Worm (Caenorhabditis elegans) whole organism, mixed stage, embryonic: ENCODE measurements around the gene vha-12.

Source experiments
- bed-3 ChIP-seq: fragments of 200-800 bp; sonication (Bioruptor generic); optimal IDR thresholded peaks from 3 replicates; lab custom pipeline; 2018; ENCODE audit warnings: mild to moderate bottlenecking, missing genetic modification characterization, moderate library complexity, missing compliant biosample characterization
- blmp-1 ChIP-seq: fragments of 150-350 bp; optimal IDR thresholded peaks from 2 replicates; lab custom pipeline; 2014; ENCODE audit warnings: missing biosample characterization, missing genetic modification characterization
- ceh-39 ChIP-seq: fragments of 150-350 bp; optimal IDR thresholded peaks from 2 replicates; lab custom pipeline; 2014; ENCODE audit warnings: missing biosample characterization, missing genetic modification characterization
- ceh-43 ChIP-seq: fragments of 200-800 bp; sonication (Bioruptor generic); optimal IDR thresholded peaks from 2 replicates; lab custom pipeline; 2018; ENCODE audit warnings: mild to moderate bottlenecking, missing genetic modification characterization, moderate library complexity, missing compliant biosample characterization
- ceh-83 ChIP-seq: fragments of 200-800 bp; sonication (Bioruptor generic); optimal IDR thresholded peaks from 2 replicates; lab custom pipeline; 2018; ENCODE audit warnings: mild to moderate bottlenecking, missing genetic modification characterization, missing compliant biosample characterization
- ces-1 ChIP-seq: fragments of 150-350 bp; optimal IDR thresholded peaks from 2 replicates; lab custom pipeline; 2014; ENCODE audit warnings: missing biosample characterization, missing genetic modification reagents, missing genetic modification characterization
- drap-1 ChIP-seq: fragments of 200-800 bp; sonication (Bioruptor generic); optimal IDR thresholded peaks from 3 replicates; lab custom pipeline; 2018; ENCODE audit warnings: mild to moderate bottlenecking, missing genetic modification characterization, missing compliant biosample characterization
- elt-1 ChIP-seq: sonication (generic microtip); optimal IDR thresholded peaks from 2 replicates; lab custom pipeline; 2017; ENCODE audit warnings: missing genetic modification characterization, mild to moderate bottlenecking, missing compliant biosample characterization, antibody characterized with exemption, moderate library complexity, borderline replicate concordance; ENCODE audit not compliant: insufficient read depth
- elt-3 ChIP-seq: fragments of 150-350 bp; optimal IDR thresholded peaks from 2 replicates; lab custom pipeline; 2014; ENCODE audit warnings: missing biosample characterization, missing genetic modification characterization
- flh-1 ChIP-seq: fragments of 200-800 bp; sonication (Bioruptor generic); optimal IDR thresholded peaks from 2 replicates; lab custom pipeline; 2018; ENCODE audit warnings: mild to moderate bottlenecking, missing genetic modification characterization, moderate library complexity, missing compliant biosample characterization
- hlh-1 ChIP-seq: fragments of 150-350 bp; optimal IDR thresholded peaks from 2 replicates; lab custom pipeline; 2014; ENCODE audit warnings: missing biosample characterization, missing genetic modification reagents, missing genetic modification characterization
- lin-32 ChIP-seq: fragments of 200-800 bp; sonication (Bioruptor generic); optimal IDR thresholded peaks from 2 replicates; lab custom pipeline; 2018; ENCODE audit warnings: mild to moderate bottlenecking, missing genetic modification characterization, missing compliant biosample characterization
- lsy-2 ChIP-seq: fragments of 150-350 bp; optimal IDR thresholded peaks from 2 replicates; lab custom pipeline; 2014; ENCODE audit warnings: missing biosample characterization, missing genetic modification characterization
- mep-1 ChIP-seq: fragments of 150-350 bp; optimal IDR thresholded peaks from 2 replicates; lab custom pipeline; 2017; ENCODE audit warnings: missing biosample characterization, missing genetic modification reagents, missing genetic modification characterization, inconsistent platforms
- mls-2 ChIP-seq: sonication (generic microtip); optimal IDR thresholded peaks from 2 replicates; lab custom pipeline; 2016; ENCODE audit warnings: mild to moderate bottlenecking, missing genetic modification characterization, moderate library complexity, missing compliant biosample characterization
- nhr-2 ChIP-seq: fragments of 150-350 bp; optimal IDR thresholded peaks from 2 replicates; lab custom pipeline; 2014; ENCODE audit warnings: missing biosample characterization, missing genetic modification characterization
- nhr-237 ChIP-seq: fragments of 150-350 bp; optimal IDR thresholded peaks from 2 replicates; lab custom pipeline; 2014; ENCODE audit warnings: missing biosample characterization, missing genetic modification characterization
- nhr-28 ChIP-seq: fragments of 150-350 bp; optimal IDR thresholded peaks from 2 replicates; lab custom pipeline; 2014; ENCODE audit warnings: missing biosample characterization, missing genetic modification characterization
- nhr-76 ChIP-seq: sonication (generic microtip); optimal IDR thresholded peaks from 2 replicates; lab custom pipeline; 2017; ENCODE audit warnings: missing biosample characterization, missing genetic modification characterization
- pha-4 ChIP-seq: fragments of 150-350 bp; optimal IDR thresholded peaks from 2 replicates; lab custom pipeline; 2018; ENCODE audit warnings: missing biosample characterization, missing genetic modification reagents, missing genetic modification characterization
- sem-2 ChIP-seq: fragments of 200-800 bp; sonication (Bioruptor generic); optimal IDR thresholded peaks from 2 replicates; lab custom pipeline; 2018; ENCODE audit warnings: mild to moderate bottlenecking, missing genetic modification characterization, missing compliant biosample characterization
- snpc-4 ChIP-seq: fragments of 150-350 bp; optimal IDR thresholded peaks from 2 replicates; lab custom pipeline; 2014; ENCODE audit warnings: missing biosample characterization, missing genetic modification characterization
- sptf-1 ChIP-seq: sonication (generic microtip); optimal IDR thresholded peaks from 2 replicates; lab custom pipeline; 2017; ENCODE audit warnings: mild to moderate bottlenecking, missing genetic modification characterization, moderate library complexity, missing compliant biosample characterization
- tbx-8 ChIP-seq: fragments of 200-800 bp; sonication (Bioruptor generic); optimal IDR thresholded peaks from 2 replicates; lab custom pipeline; 2018; ENCODE audit warnings: mild to moderate bottlenecking, missing genetic modification characterization, moderate library complexity, missing compliant biosample characterization
- unc-120 ChIP-seq: sonication (generic microtip); optimal IDR thresholded peaks from 2 replicates; lab custom pipeline; 2017; ENCODE audit warnings: missing genetic modification characterization, missing compliant biosample characterization; ENCODE audit not compliant: poor library complexity, severe bottlenecking
- unc-39 ChIP-seq: fragments of 150-350 bp; optimal IDR thresholded peaks from 2 replicates; lab custom pipeline; 2014; ENCODE audit warnings: missing biosample characterization, missing genetic modification characterization
- unc-62 ChIP-seq: fragments of 150-350 bp; optimal IDR thresholded peaks from 2 replicates; lab custom pipeline; 2014; ENCODE audit warnings: missing biosample characterization, missing genetic modification reagents, missing genetic modification characterization
- zip-8 ChIP-seq: fragments of 150-350 bp; optimal IDR thresholded peaks from 2 replicates; lab custom pipeline; 2014; ENCODE audit warnings: missing biosample characterization, missing genetic modification characterization
- ztf-11 ChIP-seq: fragments of 150-350 bp; optimal IDR thresholded peaks from 2 replicates; lab custom pipeline; 2014; ENCODE audit warnings: missing biosample characterization, missing genetic modification characterization

Gene vha-12

DNA sequence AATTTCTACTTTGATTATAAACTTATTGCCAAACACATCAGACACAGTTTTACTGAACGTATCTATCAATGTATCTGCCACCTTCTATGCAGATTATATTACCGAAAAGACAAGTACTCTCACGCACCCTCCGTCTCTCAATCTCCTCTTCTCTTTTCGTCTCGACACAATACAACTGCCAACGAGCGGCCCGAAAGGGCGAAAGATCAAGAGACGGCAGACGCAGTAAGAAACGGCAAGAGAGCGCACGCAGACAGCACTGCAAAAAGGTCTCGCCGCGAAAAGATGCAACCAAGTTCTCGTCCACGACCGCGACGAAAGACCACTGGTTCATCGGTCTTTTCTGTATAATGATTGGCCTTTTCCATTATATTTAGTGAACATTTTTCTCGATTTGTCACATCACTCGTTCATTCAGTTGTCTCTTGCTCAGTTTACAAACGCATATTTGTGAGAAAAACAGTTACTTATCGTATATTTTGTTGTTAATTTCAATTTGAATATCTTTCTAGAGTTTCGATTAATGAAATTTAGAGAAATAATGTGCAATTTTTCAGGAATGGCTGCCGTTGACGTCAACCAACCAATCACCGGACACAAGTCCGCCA, at the start of gene vha-12:
vha-12 (plus strand) TSS at position 558 of the 608 bp plus-strand sequence.
- TF ChIP-seq unc-62 (GFP tag; lab: Kevin White, UChicago) (peak; percentile 84), sptf-1 (tag; lab: Kevin White, UChicago) (peak; percentile 31), mls-2 (tag; lab: Kevin White, UChicago) (peak; percentile 20), mep-1 (peak; percentile 87), unc-39 (tag; lab: Kevin White, UChicago) (no peak), tbx-8 (GFP tag; lab: Kevin White, UChicago) (no peak), unc-120 (tag; lab: Kevin White, UChicago) (peak; percentile 72), ces-1 (GFP tag; lab: Kevin White, UChicago) (peak; percentile 94), ceh-43 (GFP tag; lab: Kevin White, UChicago) (no peak), elt-1 (tag; lab: Kevin White, UChicago) (peak; percentile 19), ceh-39 (peak; percentile 21), snpc-4 (tag; lab: Kevin White, UChicago) (no peak), ztf-11 (no peak), lsy-2 (tag; lab: Kevin White, UChicago) (peak; percentile 45), pha-4 (peak; percentile 81), hlh-1 (peak; percentile 74), nhr-2 (tag; lab: Kevin White, UChicago) (peak; percentile 30), elt-3 (tag; lab: Kevin White, UChicago) (peak; percentile 40), ceh-83 (GFP tag; lab: Kevin White, UChicago) (no peak), nhr-76 (no peak), drap-1 (GFP tag; lab: Kevin White, UChicago) (no peak), nhr-237 (tag; lab: Kevin White, UChicago) (peak; percentile 82)

DNA sequence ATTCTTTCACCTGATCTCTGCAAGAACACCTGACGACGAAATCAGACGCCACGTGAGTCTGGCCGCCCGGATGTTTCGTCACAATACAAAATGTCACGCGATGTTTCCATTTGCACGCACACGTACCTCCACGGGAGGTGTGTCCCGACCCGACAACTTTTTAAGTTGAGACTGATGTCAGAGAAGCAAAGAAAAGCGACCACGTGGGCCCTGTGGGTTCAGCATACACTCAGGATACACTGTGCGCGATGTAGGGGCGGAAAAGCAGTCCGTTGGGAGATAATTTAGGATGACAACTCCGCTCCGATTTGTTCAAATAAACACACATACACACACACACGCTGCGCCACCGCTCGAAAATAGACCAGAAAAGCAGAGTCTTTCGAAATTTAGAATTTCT, 48.7 kb upstream of the vha-12 start:
- peak; percentile 55 for TF ChIP-seq pha-4
- no peak for TF ChIP-seq blmp-1
- no peak for TF ChIP-seq ceh-83 (GFP tag; lab: Kevin White, UChicago)

DNA sequence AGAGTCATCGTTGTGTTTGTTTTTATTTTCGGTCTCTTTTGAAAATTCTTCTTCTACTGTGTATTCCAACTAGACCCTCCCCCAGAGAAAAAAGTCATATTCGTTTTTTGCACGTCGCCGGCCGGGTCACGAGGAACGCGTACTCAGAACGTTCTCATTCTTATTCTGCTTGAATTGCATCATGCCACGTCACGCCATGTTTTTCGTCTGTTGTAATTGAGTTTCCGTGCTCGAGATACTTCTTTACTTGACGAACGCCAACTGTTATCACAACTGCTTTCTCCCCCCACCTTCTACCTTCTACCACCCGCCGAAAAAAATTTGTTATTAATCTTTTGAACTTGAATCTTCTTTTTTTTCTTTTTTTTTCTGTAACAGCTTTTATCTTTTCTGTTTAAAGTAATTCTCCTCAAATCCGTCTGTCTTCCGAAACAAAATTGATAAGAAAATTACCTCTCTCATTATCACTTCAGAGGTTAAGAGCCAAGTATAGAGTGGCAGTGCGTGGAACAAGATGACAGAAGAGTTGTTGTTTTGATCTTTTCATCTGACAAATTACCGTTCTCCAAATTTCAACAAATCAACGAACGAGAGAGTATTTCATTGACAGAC, 48.1 kb upstream of the vha-12 start:
- TF ChIP-seq nhr-2 (tag; lab: Kevin White, UChicago): no peak
- peak; percentile 91 for TF ChIP-seq hlh-1

DNA sequence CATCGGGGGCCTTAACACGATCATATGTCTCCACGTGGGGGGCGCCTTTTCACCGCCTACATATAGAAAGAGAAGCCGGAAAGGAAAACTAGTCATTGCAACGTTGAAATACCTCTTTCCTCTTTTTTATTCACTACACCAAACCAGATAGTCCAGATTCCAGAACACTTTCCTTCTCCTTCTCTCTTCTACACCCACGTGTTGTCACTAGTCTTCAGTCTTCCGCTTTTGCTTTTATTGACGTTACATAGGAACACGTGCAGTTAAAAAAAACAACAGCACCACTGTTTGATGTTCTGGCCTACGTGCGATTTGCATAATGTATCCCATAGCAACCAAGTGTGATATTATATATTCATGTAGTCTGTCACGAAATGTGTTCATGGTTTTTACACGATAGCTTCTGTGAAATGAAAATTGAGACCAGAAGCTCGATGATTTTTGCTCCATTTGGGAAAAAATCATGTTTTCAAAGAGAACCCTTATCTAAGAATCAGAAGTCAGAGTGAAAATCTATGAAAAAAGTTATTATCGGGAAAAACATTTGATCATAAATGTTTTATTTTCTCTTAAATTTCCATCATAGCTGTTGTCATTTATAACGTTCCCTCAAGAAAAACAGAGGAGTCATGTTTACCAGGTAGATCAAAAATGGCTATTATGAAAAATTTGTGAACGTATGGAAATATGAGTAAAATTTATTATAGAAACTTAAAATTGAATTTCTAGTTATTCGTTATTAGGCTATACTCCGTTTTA, 47.5 kb upstream of the vha-12 start:
- no peak for TF ChIP-seq mls-2 (tag; lab: Kevin White, UChicago)
- TF ChIP-seq lsy-2 (tag; lab: Kevin White, UChicago): no peak

DNA sequence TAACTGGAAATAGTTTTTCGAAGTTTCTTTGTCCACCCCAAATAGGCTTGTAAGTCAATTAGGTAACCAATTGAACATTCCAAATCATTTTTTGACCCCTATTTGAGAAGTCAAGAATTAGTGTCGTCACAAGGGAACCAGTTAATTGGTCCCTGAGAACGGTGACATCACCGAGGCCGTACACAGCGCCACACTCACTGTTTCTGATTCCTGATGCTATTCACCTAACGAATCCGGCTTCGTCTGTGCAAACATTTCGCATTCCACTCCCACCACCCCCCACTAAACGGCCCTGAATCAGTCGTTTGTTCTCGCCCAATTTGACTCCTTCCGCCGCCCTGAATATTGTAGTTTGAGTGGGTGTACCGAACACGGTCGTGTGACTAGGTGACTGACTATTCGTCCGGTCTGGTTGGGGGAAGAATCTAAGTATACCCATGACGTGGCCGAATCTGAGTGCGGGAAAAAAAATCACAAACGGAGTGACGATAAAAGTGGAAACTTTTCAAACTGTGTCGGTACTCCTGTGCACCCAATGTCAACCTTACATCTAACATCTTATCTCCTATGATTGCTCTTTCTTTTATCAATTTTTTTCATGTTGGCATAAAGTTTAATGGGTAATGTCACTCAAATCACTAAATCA, 46.6 kb upstream of the vha-12 start:
- TF ChIP-seq nhr-28 (tag; lab: Kevin White, UChicago) (no peak), elt-3 (tag; lab: Kevin White, UChicago) (no peak), nhr-2 (tag; lab: Kevin White, UChicago) (no peak), lsy-2 (tag; lab: Kevin White, UChicago) (no peak), lin-32 (GFP tag; lab: Kevin White, UChicago) (no peak), snpc-4 (tag; lab: Kevin White, UChicago) (no peak), blmp-1 (no peak), flh-1 (GFP tag; lab: Kevin White, UChicago) (no peak), bed-3 (no peak), nhr-237 (tag; lab: Kevin White, UChicago) (no peak), sptf-1 (tag; lab: Kevin White, UChicago) (no peak), unc-62 (GFP tag; lab: Kevin White, UChicago) (no peak), drap-1 (GFP tag; lab: Kevin White, UChicago) (no peak), sem-2 (GFP tag; lab: Kevin White, UChicago) (no peak), ztf-11 (no peak), zip-8 (tag; lab: Kevin White, UChicago) (no peak), hlh-1 (no peak), ceh-43 (GFP tag; lab: Kevin White, UChicago) (no peak), elt-1 (tag; lab: Kevin White, UChicago) (no peak)
